Worm (Caenorhabditis elegans): Measurements from ENCODE around the gene H38K22.6.

DNA sequence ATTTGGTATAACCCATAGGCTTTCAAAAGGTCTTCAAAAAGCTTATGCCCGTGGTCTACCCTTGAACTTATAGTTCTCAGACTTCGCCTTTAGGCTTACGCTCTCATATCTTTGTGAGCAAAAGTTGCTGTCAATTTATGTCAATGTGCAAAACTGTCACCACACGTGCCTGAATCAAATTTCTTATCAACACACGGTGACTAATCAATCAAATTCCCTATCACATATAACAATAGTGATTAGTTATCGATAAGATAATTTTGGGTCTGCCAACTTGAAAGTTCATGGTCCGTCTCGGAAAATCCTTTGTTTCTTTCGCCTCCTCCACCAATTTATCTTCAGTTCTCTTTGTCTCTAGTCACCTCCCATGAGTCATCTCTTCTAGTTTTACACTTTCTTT is 37.2 kb downstream of the H38K22.6 start:
- TF ChIP-seq ceh-82 (tag; optimal IDR thresholded peaks at IDR 0.05) (no peak), nhr-21 (tag; optimal IDR thresholded peaks at IDR 0.05) (no peak), sem-4 (tag; optimal IDR thresholded peaks at IDR 0.05) (no peak)
